Fruit fly (Drosophila melanogaster) whole organism, embryonic: Measurements from ENCODE around the gene nesd.

Experiments used
- Aef1 ChIP-seq: fragments of 200-800 bp; sonication (Bioruptor generic); IDR thresholded peaks from 3 replicates; pipeline ENCODE4 v1.3.6; 2022; ENCODE audit warnings: missing biosample characterization, missing genetic modification characterization
- Awh ChIP-seq: fragments of 200-800 bp; sonication (Bioruptor generic); IDR thresholded peaks from 2 replicates; pipeline ENCODE4, ENCODE4 v1.3.6; 2022; ENCODE audit warnings: missing biosample characterization, missing genetic modification characterization
- B-H2 ChIP-seq: fragments of 200-800 bp; sonication (Bioruptor generic); optimal IDR thresholded peaks from 2 replicates; lab custom pipeline; 2018; ENCODE audit warnings: missing biosample characterization, mild to moderate bottlenecking, missing genetic modification characterization
- C15 ChIP-seq: fragments of 200-800 bp; sonication (Bioruptor generic); IDR thresholded peaks from 3 replicates; pipeline ENCODE4 v1.3.6; 2022; ENCODE audit warnings: missing biosample characterization, missing genetic modification characterization
- CG10147 ChIP-seq: fragments of 200-800 bp; sonication (Bioruptor generic); optimal IDR thresholded peaks from 2 replicates; lab custom pipeline; 2019; ENCODE audit warnings: missing biosample characterization, mild to moderate bottlenecking, missing genetic modification characterization, moderate library complexity
- CG10321 ChIP-seq: fragments of 200-800 bp; sonication (Bioruptor generic); IDR thresholded peaks from 2 replicates; pipeline ENCODE4 v1.3.6; 2022; ENCODE audit warnings: missing biosample characterization, missing genetic modification characterization
- CG11085 ChIP-seq: fragments of 200-800 bp; sonication (Bioruptor generic); IDR thresholded peaks from 2 replicates; pipeline ENCODE4 v1.3.6; 2022; ENCODE audit warnings: missing biosample characterization, missing genetic modification characterization
- CG11696 ChIP-seq: fragments of 200-800 bp; sonication (Bioruptor generic); IDR thresholded peaks from 2 replicates; pipeline ENCODE4 v1.3.6; 2022; ENCODE audit warnings: missing biosample characterization, missing genetic modification characterization
- CG12155 ChIP-seq: fragments of 200-800 bp; sonication (Bioruptor generic); optimal IDR thresholded peaks from 3 replicates; lab custom pipeline; 2016; ENCODE audit warnings: missing biosample characterization, missing genetic modification characterization
- CG12219 ChIP-seq: fragments of 200-800 bp; sonication (Bioruptor generic); optimal IDR thresholded peaks from 3 replicates; lab custom pipeline; 2018; ENCODE audit warnings: missing biosample characterization, mild to moderate bottlenecking, missing genetic modification characterization
- CG13287 ChIP-seq: fragments of 200-800 bp; sonication (Bioruptor generic); IDR thresholded peaks from 2 replicates; pipeline ENCODE4 v1.3.6; 2022; ENCODE audit warnings: missing biosample characterization, missing genetic modification characterization; ENCODE audit not compliant: partially characterized antibody
- CG13296 ChIP-seq: fragments of 200-800 bp; sonication (Bioruptor generic); optimal IDR thresholded peaks from 3 replicates; lab custom pipeline; 2018; ENCODE audit warnings: missing biosample characterization, mild to moderate bottlenecking, missing genetic modification characterization
- CG13424 ChIP-seq: fragments of 200-800 bp; sonication (Bioruptor generic); optimal IDR thresholded peaks from 2 replicates; lab custom pipeline; 2019; ENCODE audit warnings: missing biosample characterization, mild to moderate bottlenecking, missing genetic modification characterization, moderate library complexity
- CG14667 ChIP-seq: fragments of 200-800 bp; sonication (Bioruptor generic); IDR thresholded peaks from 2 replicates; pipeline ENCODE4 v1.3.6; 2022; ENCODE audit warnings: missing biosample characterization, missing genetic modification characterization
- CG17361 ChIP-seq: fragments of 200-800 bp; sonication (Bioruptor generic); IDR thresholded peaks from 3 replicates; pipeline ENCODE4 v1.3.6; 2022; ENCODE audit warnings: missing biosample characterization, missing genetic modification characterization
- CG17912 ChIP-seq: fragments of 200-800 bp; sonication (Bioruptor generic); optimal IDR thresholded peaks from 2 replicates; lab custom pipeline; 2018; ENCODE audit warnings: missing biosample characterization, mild to moderate bottlenecking, missing genetic modification characterization
- CG1832 ChIP-seq: fragments of 200-800 bp; sonication (Bioruptor generic); optimal IDR thresholded peaks from 2 replicates; lab custom pipeline; 2017; ENCODE audit warnings: missing biosample characterization, mild to moderate bottlenecking, missing genetic modification characterization, inconsistent platforms
- CG18599 ChIP-seq: fragments of 200-800 bp; sonication (Bioruptor generic); optimal IDR thresholded peaks from 3 replicates; lab custom pipeline; 2017; ENCODE audit warnings: missing biosample characterization, missing genetic modification characterization, mild to moderate bottlenecking, moderate library complexity, missing genetic modification reagents
- CG2120 ChIP-seq: fragments of 200-800 bp; sonication (Bioruptor generic); optimal IDR thresholded peaks from 3 replicates; lab custom pipeline; 2016; ENCODE audit warnings: missing biosample characterization, missing genetic modification characterization
- CG2199 ChIP-seq: fragments of 200-800 bp; sonication (Bioruptor generic); IDR thresholded peaks from 3 replicates; pipeline ENCODE4 v1.3.6; 2022; ENCODE audit warnings: missing biosample characterization, missing genetic modification characterization
- CG2202 ChIP-seq: fragments of 200-800 bp; sonication (Bioruptor generic); optimal IDR thresholded peaks from 2 replicates; lab custom pipeline; 2018; ENCODE audit warnings: missing biosample characterization, mild to moderate bottlenecking, missing genetic modification characterization
- CG2875 ChIP-seq: fragments of 200-800 bp; sonication (Bioruptor generic); optimal IDR thresholded peaks from 2 replicates; lab custom pipeline; 2017; ENCODE audit warnings: missing biosample characterization, mild to moderate bottlenecking, missing genetic modification characterization, missing genetic modification reagents
- CG31441 ChIP-seq: fragments of 200-800 bp; sonication (Bioruptor generic); IDR thresholded peaks from 2 replicates; pipeline ENCODE4 v1.3.6; 2022; ENCODE audit warnings: missing biosample characterization, missing genetic modification characterization
- CG4820 ChIP-seq: fragments of 200-800 bp; sonication (Bioruptor generic); optimal IDR thresholded peaks from 3 replicates; lab custom pipeline; 2016; ENCODE audit warnings: missing biosample characterization, missing genetic modification characterization
- CG5953 ChIP-seq: fragments of 200-800 bp; sonication (Bioruptor generic); IDR thresholded peaks from 2 replicates; pipeline ENCODE4 v1.3.6; 2022; ENCODE audit warnings: missing biosample characterization, missing genetic modification characterization
- CG7963 ChIP-seq: fragments of 200-800 bp; sonication (Bioruptor generic); IDR thresholded peaks from 3 replicates; pipeline ENCODE4 v1.3.6; 2022; ENCODE audit warnings: missing biosample characterization, missing genetic modification characterization; ENCODE audit not compliant: partially characterized antibody
- CG9817 ChIP-seq: fragments of 200-800 bp; sonication (Bioruptor generic); optimal IDR thresholded peaks from 2 replicates; lab custom pipeline; 2018; ENCODE audit warnings: missing biosample characterization, mild to moderate bottlenecking, missing genetic modification characterization, moderate library complexity
- Chrac-16 ChIP-seq: fragments of 200-800 bp; sonication (Bioruptor generic); optimal IDR thresholded peaks from 3 replicates; lab custom pipeline; 2016; ENCODE audit warnings: missing biosample characterization, missing genetic modification characterization
- Dref ChIP-seq: fragments of 200-800 bp; sonication (Bioruptor generic); IDR thresholded peaks from 2 replicates; pipeline ENCODE4 v1.3.6; 2022; ENCODE audit warnings: missing biosample characterization, missing genetic modification characterization
- Gug ChIP-seq: fragments of 200-800 bp; sonication (Bioruptor generic); IDR thresholded peaks from 4 replicates; pipeline ENCODE4 v1.3.6; 2022; ENCODE audit warnings: missing biosample characterization, missing genetic modification characterization
- MTF-1 ChIP-seq: fragments of 200-800 bp; sonication (Bioruptor generic); optimal IDR thresholded peaks from 2 replicates; lab custom pipeline; 2018; ENCODE audit warnings: missing biosample characterization, mild to moderate bottlenecking, missing genetic modification characterization, borderline replicate concordance
- Mes4 ChIP-seq: fragments of 200-800 bp; sonication (Bioruptor generic); optimal IDR thresholded peaks from 2 replicates; lab custom pipeline; 2016; ENCODE audit warnings: missing biosample characterization, missing genetic modification characterization
- Nf-YB ChIP-seq: fragments of 200-800 bp; sonication (Bioruptor generic); optimal IDR thresholded peaks from 3 replicates; lab custom pipeline; 2019; ENCODE audit warnings: missing biosample characterization, mild to moderate bottlenecking, missing genetic modification characterization, moderate library complexity
- Six4 ChIP-seq: fragments of 200-800 bp; sonication (Bioruptor generic); optimal IDR thresholded peaks from 2 replicates; lab custom pipeline; 2016; ENCODE audit warnings: missing biosample characterization, missing genetic modification characterization
- Vsx1 ChIP-seq: fragments of 200-800 bp; sonication (Bioruptor generic); optimal IDR thresholded peaks from 2 replicates; lab custom pipeline; 2017; ENCODE audit warnings: missing biosample characterization, mild to moderate bottlenecking, missing genetic modification characterization, missing genetic modification reagents
- ase ChIP-seq: fragments of 200-800 bp; sonication (Bioruptor generic); IDR thresholded peaks from 3 replicates; pipeline ENCODE4 v1.3.6; 2022; ENCODE audit warnings: missing biosample characterization, missing genetic modification characterization
- bcd ChIP-seq: fragments of 200-800 bp; sonication (Bioruptor generic); optimal IDR thresholded peaks from 2 replicates; lab custom pipeline; 2017; ENCODE audit warnings: missing biosample characterization, mild to moderate bottlenecking, missing genetic modification characterization
- croc ChIP-seq: fragments of 200-800 bp; sonication (Bioruptor generic); conservative IDR thresholded peaks from 3 replicates; pipeline ENCODE4 v1.3.6; 2022; ENCODE audit warnings: missing biosample characterization, missing genetic modification characterization
- da ChIP-seq: fragments of 200-800 bp; sonication (Bioruptor generic); optimal IDR thresholded peaks from 2 replicates; lab custom pipeline; 2016; ENCODE audit warnings: missing biosample characterization, missing genetic modification characterization
- dm ChIP-seq: fragments of 200-800 bp; sonication (Bioruptor generic); optimal IDR thresholded peaks from 3 replicates; lab custom pipeline; 2016; ENCODE audit warnings: missing biosample characterization, missing genetic modification characterization
- en ChIP-seq: fragments of 200-800 bp; sonication (Bioruptor generic); optimal IDR thresholded peaks from 2 replicates; lab custom pipeline; 2016; ENCODE audit warnings: missing biosample characterization, missing genetic modification characterization
- h ChIP-seq: fragments of >200 bp; optimal IDR thresholded peaks from 2 replicates; lab custom pipeline; 2017
- hb ChIP-seq: fragments of 200-800 bp; sonication (Bioruptor generic); IDR thresholded peaks from 3 replicates; pipeline ENCODE4 v1.3.6; 2022; ENCODE audit warnings: missing biosample characterization, missing genetic modification characterization; ENCODE audit not compliant: partially characterized antibody
- insv ChIP-seq, 2 experiments: fragments of 200-800 bp; sonication (Bioruptor generic); optimal IDR thresholded peaks; 3 replicates each; lab custom pipeline; 2016 to 2018; ENCODE audit warnings: missing biosample characterization in 2 of 2, missing genetic modification characterization in 2 of 2
- mam ChIP-seq: fragments of 200-800 bp; sonication (Bioruptor generic); optimal IDR thresholded peaks from 3 replicates; lab custom pipeline; 2016; ENCODE audit warnings: missing biosample characterization, missing genetic modification characterization
- nmo ChIP-seq: fragments of 200-800 bp; sonication (Bioruptor generic); optimal IDR thresholded peaks from 2 replicates; lab custom pipeline; 2018; ENCODE audit warnings: missing biosample characterization, mild to moderate bottlenecking, missing genetic modification characterization, moderate library complexity
- pb ChIP-seq: fragments of 200-800 bp; sonication (Bioruptor generic); optimal IDR thresholded peaks from 3 replicates; lab custom pipeline; 2016; ENCODE audit warnings: missing biosample characterization, missing genetic modification characterization
- pnt ChIP-seq: fragments of 200-800 bp; sonication (Bioruptor generic); optimal IDR thresholded peaks from 3 replicates; lab custom pipeline; 2016; ENCODE audit warnings: missing biosample characterization, missing genetic modification characterization
- so ChIP-seq: fragments of 200-800 bp; sonication (Bioruptor generic); IDR thresholded peaks from 3 replicates; pipeline ENCODE4 v1.3.6; 2022; ENCODE audit warnings: missing biosample characterization, missing genetic modification characterization
- tna ChIP-seq: fragments of 200-800 bp; sonication (Bioruptor generic); IDR thresholded peaks from 2 replicates; pipeline ENCODE4 v1.3.6; 2022; ENCODE audit warnings: missing biosample characterization, missing genetic modification characterization; ENCODE audit not compliant: partially characterized antibody
- wor ChIP-seq: fragments of 200-800 bp; sonication (Bioruptor generic); IDR thresholded peaks from 2 replicates; pipeline ENCODE4 v1.3.6; 2022; ENCODE audit warnings: missing biosample characterization, missing genetic modification characterization

The nesd gene

DNA sequence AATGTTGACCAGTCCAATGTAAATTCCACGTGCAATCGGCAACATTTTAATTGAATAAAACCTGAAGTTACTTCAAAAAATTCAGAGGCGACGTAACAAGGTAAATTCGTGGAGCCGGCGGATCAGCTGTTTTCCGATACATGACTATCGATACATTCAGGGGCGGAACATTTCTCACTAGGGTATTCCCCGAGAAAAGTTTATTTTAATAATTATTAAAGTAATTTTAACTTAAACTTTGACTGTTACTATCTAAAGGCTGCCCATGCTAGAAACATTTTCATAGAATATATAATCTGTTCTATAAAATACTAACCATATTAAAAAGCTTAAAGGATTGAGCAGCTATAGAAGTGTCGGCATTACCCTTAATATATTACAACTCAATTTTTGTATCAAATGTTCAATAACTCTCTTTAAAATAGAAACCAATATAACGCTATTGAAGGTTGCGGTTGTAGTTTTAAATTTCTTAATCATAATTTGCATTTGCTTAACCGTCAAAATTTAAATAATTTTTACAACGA, 3.4 kb downstream of the nesd start, which contains the start of the genes mRpS18B and Kua:
TSS of gene mRpS18B (minus strand) at position 149 of the 527 bp plus-strand sequence.
TSS of gene Kua (plus strand) at position 477 of the 527 bp plus-strand sequence.
- no peak for TF ChIP-seq croc (GFP tag; lab: Robert Waterston, UW)
- peak; percentile 64 for TF ChIP-seq CG31441 (GFP tag; lab: Robert Waterston, UW)
- no peak for TF ChIP-seq C15 (GFP tag; lab: Robert Waterston, UW)
- TF ChIP-seq CG13296 (GFP tag; lab: Kevin White, UChicago) = peak; percentile 54
- TF ChIP-seq CG13287 (GFP tag; lab: Robert Waterston, UW) = peak; percentile 68
- TF ChIP-seq bcd (GFP tag; lab: Kevin White, UChicago) = peak; percentile 62
- TF ChIP-seq CG10147 (GFP tag; lab: Kevin White, UChicago) = peak; percentile 53
- no peak for TF ChIP-seq da (GFP tag; lab: Kevin White, UChicago)
- TF ChIP-seq CG10321 (GFP tag; lab: Robert Waterston, UW) = no peak
- 0 out of 2 replicates have a peak, but pooled peaks have one; percentile 28 for TF ChIP-seq CG11085 (GFP tag; lab: Robert Waterston, UW)
- no peak for TF ChIP-seq CG2202 (tag; lab: Kevin White, UChicago)
- TF ChIP-seq hb (GFP tag; lab: Robert Waterston, UW) = no peak
- peak; percentile 68 for TF ChIP-seq B-H2 (GFP tag; lab: Kevin White, UChicago)
- TF ChIP-seq nmo (GFP tag; lab: Kevin White, UChicago) = peak; percentile 65
- peak; percentile 26 for TF ChIP-seq mam (GFP tag; lab: Kevin White, UChicago)
- TF ChIP-seq CG12219 (GFP tag; lab: Kevin White, UChicago) = no peak
- TF ChIP-seq Awh (GFP tag; lab: Robert Waterston, UW) = no peak
- no peak for TF ChIP-seq wor (GFP tag; lab: Robert Waterston, UW)
- TF ChIP-seq h = no peak
- TF ChIP-seq CG5953 (GFP tag; lab: Robert Waterston, UW) = no peak
- TF ChIP-seq tna (GFP tag; lab: Robert Waterston, UW) = no peak
- no peak for TF ChIP-seq CG2199
- peak; percentile 65 for TF ChIP-seq CG13424 (tag; lab: Kevin White, UChicago)
- TF ChIP-seq CG2120 (GFP tag; lab: Kevin White, UChicago) = peak; percentile 67
- TF ChIP-seq CG17912 (GFP tag; lab: Kevin White, UChicago) = no peak
- no peak for TF ChIP-seq CG14667 (GFP tag; lab: Robert Waterston, UW)
- no peak for TF ChIP-seq en
- TF ChIP-seq MTF-1 = no peak
- TF ChIP-seq Aef1 = peak; percentile 51; the same call in 2 of the 3 replicates
- no peak; the same call in 3 of the 4 replicates for TF ChIP-seq Gug
- no peak for TF ChIP-seq pnt (GFP tag; lab: Kevin White, UChicago)
- TF ChIP-seq CG12155 (GFP tag; lab: Kevin White, UChicago) = peak; percentile 31
- peak; percentile 41; the same call in 1 of the 3 replicates for TF ChIP-seq CG7963 (GFP tag; lab: Robert Waterston, UW)
- TF ChIP-seq Mes4 = no peak
- no peak for TF ChIP-seq dm (GFP tag; lab: Kevin White, UChicago)
- no peak for TF ChIP-seq insv (GFP tag; optimal IDR thresholded peaks at IDR 0.05; lab: Kevin White, UChicago)
- TF ChIP-seq Nf-YB (GFP tag; lab: Kevin White, UChicago) = peak; percentile 3
- no peak for TF ChIP-seq CG11696 (GFP tag; lab: Robert Waterston, UW)
- TF ChIP-seq CG9817 (tag; lab: Kevin White, UChicago) = peak; percentile 57
- TF ChIP-seq ase = no peak
- TF ChIP-seq CG18599 (GFP tag; lab: Kevin White, UChicago) = peak; percentile 51
- no peak for TF ChIP-seq CG1832 (GFP tag; lab: Kevin White, UChicago)
- TF ChIP-seq Dref (GFP tag; lab: Robert Waterston, UW) = peak; percentile 76
- TF ChIP-seq CG2875 = no peak
- peak; percentile 26 for TF ChIP-seq CG4820 (GFP tag; lab: Kevin White, UChicago)
- TF ChIP-seq so = no peak
- peak; percentile 40 for TF ChIP-seq Chrac-16 (GFP tag; lab: Kevin White, UChicago)
- peak; percentile 77 for TF ChIP-seq CG17361 (GFP tag; lab: Robert Waterston, UW)
- no peak for TF ChIP-seq pb (GFP tag; lab: Kevin White, UChicago)
- peak; percentile 50 for TF ChIP-seq Six4 (GFP tag; lab: Kevin White, UChicago)
- TF ChIP-seq Vsx1 (GFP tag; lab: Kevin White, UChicago) = no peak
